Worm (Caenorhabditis elegans) whole organism, L4 larva: Measurements from ENCODE around the gene agt-2.

Source experiments
- D1046.2 ChIP-seq: fragments of 200-800 bp; sonication (Bioruptor generic); IDR thresholded peaks from 2 replicates; pipeline ENCODE4 v1.3.6; 2022; ENCODE audit warnings: missing genetic modification characterization, missing compliant biosample characterization
- F10B5.3 ChIP-seq: sonication (generic microtip); optimal IDR thresholded peaks from 2 replicates; lab custom pipeline; 2016; ENCODE audit warnings: mild to moderate bottlenecking, missing genetic modification characterization, missing compliant biosample characterization
- F37D6.2 ChIP-seq: sonication (generic microtip); optimal IDR thresholded peaks from 2 replicates; lab custom pipeline; 2016; ENCODE audit warnings: mild to moderate bottlenecking, missing genetic modification characterization, missing compliant biosample characterization
- F49E8.2 ChIP-seq: sonication (generic microtip); optimal IDR thresholded peaks from 2 replicates; lab custom pipeline; 2016; ENCODE audit warnings: missing compliant biosample characterization, mild to moderate bottlenecking, missing genetic modification characterization, borderline replicate concordance
- T20F7.1 ChIP-seq: fragments of 200-800 bp; sonication (Bioruptor generic); optimal IDR thresholded peaks from 2 replicates; lab custom pipeline; 2018; ENCODE audit warnings: mild to moderate bottlenecking, missing genetic modification characterization, missing compliant biosample characterization
- Y5F2A.4 ChIP-seq: fragments of 200-800 bp; sonication (Bioruptor generic); optimal IDR thresholded peaks from 2 replicates; lab custom pipeline; 2018; ENCODE audit warnings: mild to moderate bottlenecking, missing genetic modification characterization, missing compliant biosample characterization
- aha-1 ChIP-seq: fragments of 150-350 bp; peaks from one replicate; lab custom pipeline; 2014; ENCODE audit warnings: missing biosample characterization, missing genetic modification characterization
- aly-2 ChIP-seq: sonication (generic microtip); optimal IDR thresholded peaks from 2 replicates; lab custom pipeline; 2018; ENCODE audit warnings: missing biosample characterization, missing genetic modification characterization
- attf-4 ChIP-seq: sonication (generic microtip); optimal IDR thresholded peaks from 3 replicates; lab custom pipeline; 2017; ENCODE audit warnings: missing biosample characterization, missing genetic modification characterization
- ctbp-1 ChIP-seq: fragments of 200-800 bp; sonication (Bioruptor generic); IDR thresholded peaks from 2 replicates; pipeline ENCODE4 v1.3.6; 2022; ENCODE audit warnings: missing genetic modification reagents, missing genetic modification characterization, missing compliant biosample characterization
- daf-16 ChIP-seq, 3 experiments: sonication (generic microtip); optimal IDR thresholded peaks; 2 replicates each; lab custom pipeline; 2016 to 2017; ENCODE audit warnings: missing genetic modification characterization in 3 of 3, missing genetic modification reagents in 3 of 3, mild to moderate bottlenecking in 2 of 3, missing compliant biosample characterization in 2 of 3, missing biosample characterization in 1 of 3, moderate library complexity in 1 of 3
- daf-19 ChIP-seq: fragments of 200-800 bp; sonication (Bioruptor generic); conservative IDR thresholded peaks from 2 replicates; pipeline ENCODE4 v1.3.6; 2022; ENCODE audit warnings: missing genetic modification characterization, missing compliant biosample characterization
- daf-8 ChIP-seq: fragments of 200-800 bp; sonication (Bioruptor generic); IDR thresholded peaks from 2 replicates; pipeline ENCODE4 v1.3.6; 2022; ENCODE audit warnings: missing genetic modification characterization, missing compliant biosample characterization
- dve-1 ChIP-seq: sonication (generic microtip); optimal IDR thresholded peaks from 2 replicates; lab custom pipeline; 2017; ENCODE audit warnings: antibody characterized with exemption, mild to moderate bottlenecking, missing genetic modification characterization, missing compliant biosample characterization; ENCODE audit not compliant: insufficient read depth
- egl-27 ChIP-seq: sonication (generic microtip); optimal IDR thresholded peaks from 3 replicates; lab custom pipeline; 2017; ENCODE audit warnings: missing biosample characterization, missing genetic modification reagents, missing genetic modification characterization
- fos-1 ChIP-seq: fragments of 150-350 bp; optimal IDR thresholded peaks from 2 replicates; lab custom pipeline; 2014; ENCODE audit warnings: missing biosample characterization, missing genetic modification characterization
- gei-8 ChIP-seq: fragments of 200-800 bp; sonication (Bioruptor generic); optimal IDR thresholded peaks from 2 replicates; lab custom pipeline; 2018; ENCODE audit warnings: mild to moderate bottlenecking, missing genetic modification characterization, missing compliant biosample characterization
- hif-1 ChIP-seq, 2 experiments: sonication (generic microtip); optimal IDR thresholded peaks; 2 replicates each; lab custom pipeline; 2016 to 2017; ENCODE audit warnings: missing compliant biosample characterization in 2 of 2, missing genetic modification characterization in 2 of 2, missing genetic modification reagents in 2 of 2, missing genotype in 2 of 2, mild to moderate bottlenecking in 1 of 2
- hlh-11 ChIP-seq: fragments of 200-800 bp; sonication (Bioruptor generic); optimal IDR thresholded peaks from 2 replicates; lab custom pipeline; 2018; ENCODE audit warnings: mild to moderate bottlenecking, missing genetic modification characterization, missing compliant biosample characterization
- hmg-1.1 ChIP-seq: fragments of 200-800 bp; sonication (Bioruptor generic); IDR thresholded peaks from 2 replicates; pipeline ENCODE4 v1.3.6; 2022; ENCODE audit warnings: missing genetic modification reagents, missing genetic modification characterization, missing compliant biosample characterization
- jun-1 ChIP-seq: fragments of 150-350 bp; optimal IDR thresholded peaks from 2 replicates; lab custom pipeline; 2014; ENCODE audit warnings: missing biosample characterization, missing genetic modification reagents, missing genetic modification characterization
- lin-13 ChIP-seq: fragments of 150-350 bp; optimal IDR thresholded peaks from 2 replicates; lab custom pipeline; 2014; ENCODE audit warnings: missing biosample characterization, missing genetic modification reagents, missing genetic modification characterization
- lin-38 ChIP-seq: fragments of 200-800 bp; sonication (Bioruptor generic); IDR thresholded peaks from 2 replicates; pipeline ENCODE4 v1.3.6; 2022; ENCODE audit warnings: missing genetic modification reagents, missing genetic modification characterization, missing compliant biosample characterization
- lsy-2 ChIP-seq, 2 experiments: fragments of 150-350 bp in 1 of 2; sonication (generic microtip) in 1 of 2; optimal IDR thresholded peaks; 2 replicates each; lab custom pipeline; 2014 to 2017; ENCODE audit warnings: missing biosample characterization in 2 of 2, missing genetic modification characterization in 2 of 2
- mdl-1 ChIP-seq, 2 experiments: fragments of 150-350 bp in 1 of 2; sonication (generic microtip) in 1 of 2; optimal IDR thresholded peaks; 2 replicates each; lab custom pipeline; 2014 to 2017; ENCODE audit warnings: missing biosample characterization in 2 of 2, missing genetic modification characterization in 2 of 2
- mdt-29 ChIP-seq: fragments of 200-800 bp; sonication (Bioruptor generic); IDR thresholded peaks from 2 replicates; pipeline ENCODE4 v1.3.6; 2022; ENCODE audit warnings: missing genetic modification reagents, missing genetic modification characterization, missing compliant biosample characterization
- nhr-102 ChIP-seq: sonication (generic microtip); optimal IDR thresholded peaks from 2 replicates; lab custom pipeline; 2016; ENCODE audit warnings: mild to moderate bottlenecking, missing genetic modification characterization, moderate library complexity, missing compliant biosample characterization
- nhr-11 ChIP-seq: fragments of 150-350 bp; optimal IDR thresholded peaks from 2 replicates; lab custom pipeline; 2014; ENCODE audit warnings: missing biosample characterization, missing genetic modification characterization
- nhr-25 ChIP-seq: sonication (generic microtip); optimal IDR thresholded peaks from 2 replicates; lab custom pipeline; 2017; ENCODE audit warnings: missing genetic modification characterization, mild to moderate bottlenecking, missing compliant biosample characterization, antibody characterized with exemption, moderate library complexity, borderline replicate concordance; ENCODE audit not compliant: insufficient read depth
- nhr-28 ChIP-seq: fragments of 150-350 bp; optimal IDR thresholded peaks from 2 replicates; lab custom pipeline; 2014; ENCODE audit warnings: missing biosample characterization, missing genetic modification characterization
- nhr-42 ChIP-seq: fragments of 200-800 bp; sonication (Bioruptor generic); IDR thresholded peaks from 2 replicates; pipeline ENCODE4 v1.3.6; 2022; ENCODE audit warnings: missing genetic modification characterization, missing compliant biosample characterization
- nhr-76 ChIP-seq: fragments of 150-350 bp; optimal IDR thresholded peaks from 2 replicates; lab custom pipeline; 2014; ENCODE audit warnings: missing biosample characterization, missing genetic modification characterization
- saeg-2 ChIP-seq: fragments of 200-800 bp; sonication (Bioruptor generic); IDR thresholded peaks from 2 replicates; pipeline ENCODE4 v1.3.6; 2022; ENCODE audit warnings: missing genetic modification reagents, missing genetic modification characterization, missing compliant biosample characterization
- sdz-12 ChIP-seq: fragments of 200-800 bp; sonication (Bioruptor generic); optimal IDR thresholded peaks from 2 replicates; lab custom pipeline; 2018; ENCODE audit warnings: mild to moderate bottlenecking, missing genetic modification characterization, missing compliant biosample characterization
- set-16 ChIP-seq: fragments of 200-800 bp; sonication (Bioruptor generic); IDR thresholded peaks from 2 replicates; pipeline ENCODE4 v1.3.6; 2022; ENCODE audit warnings: missing genetic modification reagents, missing genetic modification characterization, missing compliant biosample characterization
- tra-1 ChIP-seq: fragments of 200-800 bp; sonication (Bioruptor generic); IDR thresholded peaks from 2 replicates; pipeline ENCODE4 v1.3.6; 2022; ENCODE audit warnings: missing genetic modification reagents, missing genetic modification characterization, missing compliant biosample characterization
- unc-130 ChIP-seq: sonication (generic microtip); optimal IDR thresholded peaks from 2 replicates; lab custom pipeline; 2016; ENCODE audit warnings: missing genetic modification reagents, missing genetic modification characterization, missing compliant biosample characterization
- unc-39 ChIP-seq: sonication (generic microtip); optimal IDR thresholded peaks from 2 replicates; lab custom pipeline; 2017; ENCODE audit warnings: missing biosample characterization, missing genetic modification characterization
- unc-62 ChIP-seq, 3 experiments: fragments of 150-350 bp in 1 of 3; sonication (generic microtip); optimal IDR thresholded peaks in 2 of 3; peaks in 1 of 3; 1 replicate in 1 of 3; 2 replicates in 2 of 3; lab custom pipeline; 2014 to 2017; ENCODE audit warnings: missing biosample characterization in 3 of 3, missing genetic modification characterization in 3 of 3, missing genetic modification reagents in 3 of 3, missing genotype in 1 of 3
- zfp-2 ChIP-seq: sonication (generic microtip); optimal IDR thresholded peaks from 2 replicates; lab custom pipeline; 2016; ENCODE audit warnings: mild to moderate bottlenecking, missing genetic modification characterization, missing compliant biosample characterization
- zfp-3 ChIP-seq: fragments of 200-800 bp; sonication (Bioruptor generic); conservative IDR thresholded peaks from 2 replicates; pipeline ENCODE4 v1.3.6; 2022; ENCODE audit warnings: missing genetic modification reagents, missing genetic modification characterization, missing compliant biosample characterization
- zip-2 ChIP-seq: fragments of 150-350 bp; optimal IDR thresholded peaks from 2 replicates; lab custom pipeline; 2014; ENCODE audit warnings: missing biosample characterization, missing genetic modification characterization

The agt-2 gene

ce11 chrII:5330206-5330686 lies 43.4 kb downstream of the agt-2 start (continued):
- peak; percentile 65 for TF ChIP-seq lin-13 (GFP tag; lab: Kevin White, UChicago)
- TF ChIP-seq zip-2 (tag; lab: Kevin White, UChicago): peak; percentile 18
- TF ChIP-seq nhr-25 (tag; lab: Kevin White, UChicago): peak; percentile 95
- peak; percentile 74 to 92 for TF ChIP-seq mdl-1 (tag; optimal IDR thresholded peaks at IDR 0.05; lab: Kevin White, UChicago)
- no peak for TF ChIP-seq D1046.2 (GFP tag; lab: Robert Waterston, UW)
- peak; percentile 89 for TF ChIP-seq tra-1 (GFP tag; lab: Robert Waterston, UW)
- no peak for TF ChIP-seq daf-19 (GFP tag; lab: Robert Waterston, UW)
- TF ChIP-seq T20F7.1 (GFP tag; lab: Kevin White, UChicago): peak; percentile 64
- TF ChIP-seq nhr-11 (tag; lab: Kevin White, UChicago): peak; percentile 63
- 0 out of 2 replicates have a peak, but pooled peaks have one; percentile 42 for TF ChIP-seq saeg-2 (GFP tag; lab: Robert Waterston, UW)
- TF ChIP-seq unc-62 (GFP tag; optimal IDR thresholded peaks at IDR 0.05 in 1 of 2; lab: Kevin White, UChicago): peak; percentile 64 to 100
- TF ChIP-seq unc-62 (tag; optimal IDR thresholded peaks at IDR 0.05; lab: Kevin White, UChicago): no peak
- peak; percentile 60 for TF ChIP-seq fos-1 (tag; lab: Kevin White, UChicago)
- TF ChIP-seq jun-1: peak; percentile 72
- peak; percentile 90 for TF ChIP-seq dve-1 (tag; lab: Kevin White, UChicago)
- TF ChIP-seq nhr-28 (tag; lab: Kevin White, UChicago): peak; percentile 88
- TF ChIP-seq F10B5.3: peak; percentile 28
- TF ChIP-seq sdz-12 (GFP tag; lab: Kevin White, UChicago): no peak
- no peak for TF ChIP-seq egl-27 (tag; lab: Kevin White, UChicago)
- no peak for TF ChIP-seq attf-4 (tag; lab: Kevin White, UChicago)
- TF ChIP-seq nhr-102: peak; percentile 91
- TF ChIP-seq ctbp-1: no peak
- peak; percentile 67 for TF ChIP-seq gei-8 (GFP tag; lab: Kevin White, UChicago)
- TF ChIP-seq zfp-3: 0 out of 2 replicates have a peak, but pooled peaks have one; percentile 27
- no peak for TF ChIP-seq aly-2 (tag; lab: Kevin White, UChicago)
- TF ChIP-seq nhr-76 (tag; lab: Kevin White, UChicago): peak; percentile 41
- peak; percentile 59; the same call in 1 of the 2 replicates for TF ChIP-seq mdt-29 (GFP tag; lab: Robert Waterston, UW)
- no peak for TF ChIP-seq F37D6.2 (tag; lab: Kevin White, UChicago)
- TF ChIP-seq hif-1 (tag; optimal IDR thresholded peaks at IDR 0.05; lab: Kevin White, UChicago): peak; percentile 9 to 71
- 0 out of 2 replicates have a peak, but pooled peaks have one; percentile 10 for TF ChIP-seq set-16 (GFP tag; lab: Robert Waterston, UW)
- no peak for TF ChIP-seq unc-130 (GFP tag; lab: Kevin White, UChicago)
- no peak for TF ChIP-seq F49E8.2 (tag; lab: Kevin White, UChicago)
- peak in 1 of 2 experiments; percentile 39 for TF ChIP-seq daf-16 (GFP tag; optimal IDR thresholded peaks at IDR 0.05; lab: Kevin White, UChicago)
- peak; percentile 23 for TF ChIP-seq daf-16 (tag; optimal IDR thresholded peaks at IDR 0.05; lab: Kevin White, UChicago)
- TF ChIP-seq aha-1 (tag; lab: Kevin White, UChicago): peak; percentile 77
- peak; percentile 36 for TF ChIP-seq lin-38 (GFP tag; lab: Robert Waterston, UW)
- no peak for TF ChIP-seq nhr-42
- no peak for TF ChIP-seq unc-39 (tag; lab: Kevin White, UChicago)
- TF ChIP-seq hlh-11 (tag; lab: Kevin White, UChicago): peak; percentile 97
- no peak for TF ChIP-seq Y5F2A.4 (GFP tag; lab: Kevin White, UChicago)
- peak; percentile 74 for TF ChIP-seq hmg-1.1

- peak in 1 of 2 experiments; percentile 24 for TF ChIP-seq lsy-2 (tag; optimal IDR thresholded peaks at IDR 0.05; lab: Kevin White, UChicago)
- peak; percentile 76 for TF ChIP-seq aha-1 (tag; lab: Kevin White, UChicago)
- no peak for TF ChIP-seq daf-8 (GFP tag; lab: Robert Waterston, UW)
- no peak for TF ChIP-seq zfp-2 (tag; lab: Kevin White, UChicago)
These were observed 44.7 kb downstream of the agt-2 start for ce11 chrII:5328912-5329311.
